Worm (Caenorhabditis elegans): ENCODE measurements around the gene Y47D3A.32.

ce11 chrIII:11208371-11208770 lies 43.8 kb upstream of the Y47D3A.32 start:
- TF ChIP-seq unc-130 (GFP tag; optimal IDR thresholded peaks at IDR 0.05) (no peak), lsy-2 (tag; optimal IDR thresholded peaks at IDR 0.05) (no peak), daf-19 (GFP tag; conservative IDR thresholded peaks at IDR 0.05) (no peak), nhr-237 (tag; optimal IDR thresholded peaks at IDR 0.05) (no peak), lin-13 (GFP tag; optimal IDR thresholded peaks at IDR 0.05) (no peak), pha-4 (GFP tag; IDR thresholded peaks at IDR 0.05) (no peak), pha-4 (tag; optimal IDR thresholded peaks at IDR 0.05) (no peak)

Data from whole organism, L4 larva.